Worm (Caenorhabditis elegans): ENCODE results near the gene F47B8.5.
A peak's percentile ranks its signal among the peaks of the same experiment; 100 is the strongest.

The F47B8.5 gene

ce11 chrV:14347234-14347826 is 19.7 kb upstream of the F47B8.5 start, which contains the start of gene cept-2 (continued):
- peak; percentile 71; the same call in 1 of the 2 replicates for TF ChIP-seq daf-19 (GFP tag; conservative IDR thresholded peaks at IDR 0.05)
- peak; percentile 70 for TF ChIP-seq zfp-2 (tag; optimal IDR thresholded peaks at IDR 0.05)
- no peak for TF ChIP-seq fos-1 (tag; optimal IDR thresholded peaks at IDR 0.05)
- peak; percentile 80 for TF ChIP-seq unc-130 (GFP tag; optimal IDR thresholded peaks at IDR 0.05)
- peak; percentile 88 for TF ChIP-seq nhr-28 (tag; optimal IDR thresholded peaks at IDR 0.05)
- peak; percentile 85 for TF ChIP-seq hlh-11 (tag; optimal IDR thresholded peaks at IDR 0.05)
- TF ChIP-seq mdt-29 (GFP tag; IDR thresholded peaks at IDR 0.05), result no peak
- TF ChIP-seq egl-43 (GFP tag; IDR thresholded peaks at IDR 0.05), result peak; percentile 62; the same call in 1 of the 2 replicates
- peak; percentile 97 for TF ChIP-seq aha-1 (tag)
- TF ChIP-seq daf-8 (GFP tag; IDR thresholded peaks at IDR 0.05), result no peak
- TF ChIP-seq F49E8.2 (tag; optimal IDR thresholded peaks at IDR 0.05; ENCODE audit: borderline replicate concordance), result peak; percentile 63
- TF ChIP-seq F37D6.2 (tag; optimal IDR thresholded peaks at IDR 0.05), result no peak
- TF ChIP-seq hmg-1.1 (GFP tag; IDR thresholded peaks at IDR 0.05), result peak; percentile 85
- peak; percentile 86 for TF ChIP-seq T20F7.1 (GFP tag; optimal IDR thresholded peaks at IDR 0.05)
- TF ChIP-seq dve-1 (tag; optimal IDR thresholded peaks at IDR 0.05; ENCODE audit: insufficient read depth), result peak; percentile 97
- peak; percentile 85 for TF ChIP-seq nhr-42 (GFP tag; IDR thresholded peaks at IDR 0.05)
- no peak for TF ChIP-seq zip-11 (GFP tag; IDR thresholded peaks at IDR 0.05)
- TF ChIP-seq lin-13 (GFP tag; optimal IDR thresholded peaks at IDR 0.05), result peak; percentile 89
- TF ChIP-seq Y5F2A.4 (GFP tag; optimal IDR thresholded peaks at IDR 0.05), result no peak
- TF ChIP-seq lin-1 (GFP tag; IDR thresholded peaks at IDR 0.05), result no peak
- no peak for TF ChIP-seq ceh-82 (tag; optimal IDR thresholded peaks at IDR 0.05)
- TF ChIP-seq lin-15B (tag; optimal IDR thresholded peaks at IDR 0.05), result no peak
- 0 out of 2 replicates have a peak, but pooled peaks have one; percentile 48 for TF ChIP-seq zfp-3 (GFP tag; conservative IDR thresholded peaks at IDR 0.05)
- TF ChIP-seq tag-97 (GFP tag; IDR thresholded peaks at IDR 0.05), result no peak
- TF ChIP-seq ztf-7 (tag; optimal IDR thresholded peaks at IDR 0.05), result no peak
- no peak for TF ChIP-seq skn-1 (tag; optimal IDR thresholded peaks at IDR 0.05)
- TF ChIP-seq tra-1 (GFP tag; IDR thresholded peaks at IDR 0.05), result peak; percentile 48; the same call in 1 of the 2 replicates
- TF ChIP-seq mdl-1 (tag; optimal IDR thresholded peaks at IDR 0.05), result peak; percentile 35 to 57
- peak; percentile 79 for TF ChIP-seq vab-7 (GFP tag; IDR thresholded peaks at IDR 0.05)
- TF ChIP-seq daf-12 (tag; optimal IDR thresholded peaks at IDR 0.05), result no peak
- peak; percentile 100 for TF ChIP-seq nhr-6 (tag; optimal IDR thresholded peaks at IDR 0.05)
- TF ChIP-seq dmd-8 (GFP tag; IDR thresholded peaks at IDR 0.05), result no peak
- peak; percentile 59 for TF ChIP-seq zip-2 (tag; optimal IDR thresholded peaks at IDR 0.05)
- TF ChIP-seq aly-2 (tag; optimal IDR thresholded peaks at IDR 0.05), result no peak
- TF ChIP-seq mes-2 (tag; optimal IDR thresholded peaks at IDR 0.05; ENCODE audit: poor library complexity, severe bottlenecking), result peak; percentile 99
- TF ChIP-seq D1046.2 (GFP tag; IDR thresholded peaks at IDR 0.05), result 0 out of 2 replicates have a peak, but pooled peaks have one; percentile 23

ce11 chrV:14341672-14342071 is 14.0 kb upstream of the F47B8.5 start, which contains the start of gene F47B8.10:
TSS of gene F47B8.10 (plus strand) at chrV:14341972.
- TF ChIP-seq ctbp-1 (GFP tag; IDR thresholded peaks at IDR 0.05), result no peak
- peak in 1 of 2 experiments; percentile 79 for TF ChIP-seq unc-62 (GFP tag; optimal IDR thresholded peaks at IDR 0.05 in 1 of 2)
- TF ChIP-seq unc-62 (tag; optimal IDR thresholded peaks at IDR 0.05), result no peak

- TF ChIP-seq Y48G9A.11 (GFP tag; IDR thresholded peaks at IDR 0.05) (no peak), daf-16 (GFP tag; optimal IDR thresholded peaks at IDR 0.05) (no peak), daf-16 (tag; optimal IDR thresholded peaks at IDR 0.05) (no peak), attf-4 (tag; optimal IDR thresholded peaks at IDR 0.05) (no peak), hmg-1.1 (GFP tag; IDR thresholded peaks at IDR 0.05) (no peak), ceh-20 (GFP tag; IDR thresholded peaks at IDR 0.05) (no peak), dmd-8 (GFP tag; IDR thresholded peaks at IDR 0.05) (no peak), hlh-30 (tag; optimal IDR thresholded peaks at IDR 0.05; ENCODE audit: insufficient read depth) (no peak), Y5F2A.4 (GFP tag; optimal IDR thresholded peaks at IDR 0.05) (no peak)
Observed at ce11 chrV:14336655-14337054, 9.0 kb upstream of the F47B8.5 start, which contains the start of gene srm-6. TSS of gene srm-6 (plus strand) at chrV:14336955.

All from whole organism, L4 larva.